Fruit fly (Drosophila melanogaster): ENCODE results near the gene ric8a.
A peak's percentile ranks its signal among the peaks of the same experiment; 100 is the strongest.

Gene ric8a

dm6 chrX:9297661-9298433 is 41.9 kb downstream of the ric8a start:
- TF ChIP-seq noc (tag; optimal IDR thresholded peaks at IDR 0.05) = peak; percentile 67

dm6 chrX:9305735-9306134 is 49.8 kb downstream of the ric8a start:
- no peak for TF ChIP-seq noc (tag; optimal IDR thresholded peaks at IDR 0.05)
